Fruit fly (Drosophila melanogaster) whole organism, prepupa: ENCODE results near the gene CG31321.

Source experiments
- Blimp-1 ChIP-seq: fragments of 200-800 bp; sonication (Bioruptor generic); optimal IDR thresholded peaks from 3 replicates; lab custom pipeline; 2017; ENCODE audit warnings: missing biosample characterization, missing genetic modification characterization, mild to moderate bottlenecking, moderate library complexity, missing genetic modification reagents
- CG10631 ChIP-seq: fragments of 200-800 bp; sonication (Bioruptor generic); optimal IDR thresholded peaks from 2 replicates; lab custom pipeline; 2016; ENCODE audit warnings: missing biosample characterization, missing genetic modification characterization
- CG10669 ChIP-seq: fragments of 200-800 bp; sonication (Bioruptor generic); optimal IDR thresholded peaks from 3 replicates; lab custom pipeline; 2018; ENCODE audit warnings: missing biosample characterization, mild to moderate bottlenecking, missing genetic modification characterization, moderate library complexity
- CG11294 ChIP-seq: fragments of 200-800 bp; sonication (Bioruptor generic); IDR thresholded peaks from 2 replicates; pipeline ENCODE4 v1.3.6; 2022; ENCODE audit warnings: missing biosample characterization, missing genetic modification characterization
- CG11902 ChIP-seq: fragments of 200-800 bp; sonication (Bioruptor generic); optimal IDR thresholded peaks from 3 replicates; lab custom pipeline; 2016; ENCODE audit warnings: missing biosample characterization, missing genetic modification characterization
- CG15336 ChIP-seq: fragments of 200-800 bp; sonication (Bioruptor generic); IDR thresholded peaks from 2 replicates; pipeline ENCODE4 v1.3.6; 2022; ENCODE audit warnings: missing biosample characterization, missing genetic modification characterization
- CG16779 ChIP-seq: fragments of 200-800 bp; sonication (Bioruptor generic); optimal IDR thresholded peaks from 3 replicates; lab custom pipeline; 2017; ENCODE audit warnings: missing biosample characterization, mild to moderate bottlenecking, missing genetic modification characterization
- CG31627 ChIP-seq: fragments of 200-800 bp; sonication (Bioruptor generic); optimal IDR thresholded peaks from 3 replicates; lab custom pipeline; 2016; ENCODE audit warnings: missing biosample characterization, missing genetic modification characterization
- CG34406 ChIP-seq: fragments of 200-800 bp; sonication (Bioruptor generic); optimal IDR thresholded peaks from 3 replicates; lab custom pipeline; 2016; ENCODE audit warnings: missing biosample characterization, missing genetic modification characterization
- CG3919 ChIP-seq: fragments of 200-800 bp; sonication (Bioruptor generic); optimal IDR thresholded peaks from 3 replicates; lab custom pipeline; 2016; ENCODE audit warnings: missing biosample characterization, missing genetic modification characterization
- CG4318 ChIP-seq: fragments of 200-800 bp; sonication (Bioruptor generic); optimal IDR thresholded peaks from 3 replicates; lab custom pipeline; 2017; ENCODE audit warnings: missing biosample characterization, mild to moderate bottlenecking, missing genetic modification characterization
- CG6163 ChIP-seq: fragments of 200-800 bp; sonication (Bioruptor generic); IDR thresholded peaks from 3 replicates; pipeline ENCODE4 v1.3.6; 2022; ENCODE audit warnings: missing biosample characterization, missing genetic modification characterization
- CG6276 ChIP-seq: fragments of 200-800 bp; sonication (Bioruptor generic); optimal IDR thresholded peaks from 2 replicates; lab custom pipeline; 2017; ENCODE audit warnings: missing biosample characterization, mild to moderate bottlenecking, missing genetic modification characterization
- CG6792 ChIP-seq: fragments of 200-800 bp; sonication (Bioruptor generic); optimal IDR thresholded peaks from 3 replicates; lab custom pipeline; 2016; ENCODE audit warnings: missing biosample characterization, missing genetic modification characterization
- CG6808 ChIP-seq: fragments of 200-800 bp; sonication (Bioruptor generic); optimal IDR thresholded peaks from 3 replicates; lab custom pipeline; 2017; ENCODE audit warnings: missing biosample characterization, missing genetic modification characterization, mild to moderate bottlenecking, moderate library complexity, missing genetic modification reagents
- CG7368 ChIP-seq: fragments of 200-800 bp; sonication (Bioruptor generic); optimal IDR thresholded peaks from 3 replicates; lab custom pipeline; 2016; ENCODE audit warnings: missing biosample characterization, missing genetic modification characterization
- CG8119 ChIP-seq: fragments of 200-800 bp; sonication (Bioruptor generic); IDR thresholded peaks from 3 replicates; pipeline ENCODE4 v1.3.6; 2022; ENCODE audit warnings: missing biosample characterization, missing genetic modification characterization
- CG8319 ChIP-seq: fragments of 200-800 bp; sonication (Bioruptor generic); optimal IDR thresholded peaks from 3 replicates; lab custom pipeline; 2016; ENCODE audit warnings: missing biosample characterization, missing genetic modification characterization
- Eip75B ChIP-seq: fragments of 200-800 bp; sonication (Bioruptor generic); optimal IDR thresholded peaks from 3 replicates; lab custom pipeline; 2016; ENCODE audit warnings: missing biosample characterization, missing genetic modification characterization
- Eip78C ChIP-seq: fragments of 200-800 bp; sonication (Bioruptor generic); peaks from one replicate; lab custom pipeline; 2016; ENCODE audit warnings: missing biosample characterization, missing genetic modification characterization
- Eip93F ChIP-seq: fragments of 200-800 bp; sonication (Bioruptor generic); optimal IDR thresholded peaks from 2 replicates; lab custom pipeline; 2016; ENCODE audit warnings: missing biosample characterization, mild to moderate bottlenecking, missing genetic modification characterization
- Ets96B ChIP-seq: fragments of 200-800 bp; optimal IDR thresholded peaks from 2 replicates; lab custom pipeline; 2019; ENCODE audit warnings: missing biosample characterization, mild to moderate bottlenecking, missing genetic modification characterization, moderate library complexity
- Hr38 ChIP-seq: sonication (Bioruptor generic); optimal IDR thresholded peaks from 2 replicates; lab custom pipeline; 2016; ENCODE audit warnings: missing biosample characterization, missing genetic modification characterization
- Hr39 ChIP-seq: fragments of 200-800 bp; sonication (Bioruptor generic); optimal IDR thresholded peaks from 2 replicates; lab custom pipeline; 2016; ENCODE audit warnings: missing biosample characterization, missing genetic modification characterization
- Hr4 ChIP-seq: fragments of 200-800 bp; sonication (Bioruptor generic); optimal IDR thresholded peaks from 3 replicates; lab custom pipeline; 2016; ENCODE audit warnings: missing biosample characterization, missing genetic modification characterization
- Lpt ChIP-seq: fragments of 200-800 bp; sonication (Bioruptor generic); optimal IDR thresholded peaks from 3 replicates; lab custom pipeline; 2016; ENCODE audit warnings: missing biosample characterization, missing genetic modification characterization
- Met ChIP-seq: fragments of 200-800 bp; sonication (Bioruptor generic); optimal IDR thresholded peaks from 3 replicates; lab custom pipeline; 2016; ENCODE audit warnings: missing biosample characterization, missing genetic modification characterization
- OdsH ChIP-seq: fragments of 200-800 bp; sonication (Bioruptor generic); optimal IDR thresholded peaks from 3 replicates; lab custom pipeline; 2016; ENCODE audit warnings: missing biosample characterization, missing genetic modification characterization
- Sox102F ChIP-seq: fragments of 200-800 bp; sonication (Bioruptor generic); optimal IDR thresholded peaks from 2 replicates; lab custom pipeline; 2016; ENCODE audit warnings: missing biosample characterization, mild to moderate bottlenecking, missing genetic modification characterization
- Sox14 ChIP-seq: fragments of 200-800 bp; sonication (Bioruptor generic); optimal IDR thresholded peaks from 3 replicates; lab custom pipeline; 2016; ENCODE audit warnings: missing biosample characterization, missing genetic modification characterization
- Sox15 ChIP-seq: fragments of 200-800 bp; sonication (Bioruptor generic); optimal IDR thresholded peaks from 3 replicates; lab custom pipeline; 2016; ENCODE audit warnings: missing biosample characterization, missing genetic modification characterization
- achi ChIP-seq: fragments of 200-800 bp; sonication (Bioruptor generic); optimal IDR thresholded peaks from 3 replicates; lab custom pipeline; 2016; ENCODE audit warnings: missing biosample characterization, missing genetic modification characterization
- acj6 ChIP-seq: fragments of 200-800 bp; sonication (Bioruptor generic); optimal IDR thresholded peaks from 3 replicates; lab custom pipeline; 2016; ENCODE audit warnings: missing biosample characterization, missing genetic modification characterization
- cyc ChIP-seq: fragments of 200-800 bp; sonication (Bioruptor generic); optimal IDR thresholded peaks from 3 replicates; lab custom pipeline; 2016; ENCODE audit warnings: missing biosample characterization, missing genetic modification characterization
- dac ChIP-seq: fragments of 200-800 bp; sonication (Bioruptor generic); optimal IDR thresholded peaks from 2 replicates; lab custom pipeline; 2017; ENCODE audit warnings: missing biosample characterization, mild to moderate bottlenecking, missing genetic modification characterization
- eg ChIP-seq: fragments of 200-800 bp; sonication (Bioruptor generic); IDR thresholded peaks from 3 replicates; pipeline ENCODE4 v1.3.6; 2022; ENCODE audit warnings: missing biosample characterization, missing genetic modification characterization
- esn ChIP-seq: fragments of 200-800 bp; sonication (Bioruptor generic); optimal IDR thresholded peaks from 2 replicates; lab custom pipeline; 2016; ENCODE audit warnings: missing biosample characterization, mild to moderate bottlenecking, missing genetic modification characterization, moderate library complexity
- fd59A ChIP-seq: fragments of 200-800 bp; sonication (Bioruptor generic); optimal IDR thresholded peaks from 2 replicates; lab custom pipeline; 2017; ENCODE audit warnings: missing biosample characterization, mild to moderate bottlenecking, missing genetic modification characterization, missing genetic modification reagents
- fd85E ChIP-seq: fragments of 200-800 bp; sonication (Bioruptor generic); optimal IDR thresholded peaks from 3 replicates; lab custom pipeline; 2016; ENCODE audit warnings: missing biosample characterization, missing genetic modification characterization
- fkh ChIP-seq: fragments of 200-800 bp; sonication (Bioruptor generic); optimal IDR thresholded peaks from 3 replicates; lab custom pipeline; 2017; ENCODE audit warnings: missing biosample characterization, mild to moderate bottlenecking, missing genetic modification characterization, moderate library complexity
- pdm3 ChIP-seq: fragments of 200-800 bp; sonication (Bioruptor generic); optimal IDR thresholded peaks from 3 replicates; lab custom pipeline; 2016; ENCODE audit warnings: missing biosample characterization, missing genetic modification characterization
- salr ChIP-seq, 2 experiments: fragments of 200-800 bp; sonication (Bioruptor generic); optimal IDR thresholded peaks; 3 replicates each; lab custom pipeline; 2016 to 2018; ENCODE audit warnings: missing biosample characterization in 2 of 2, missing genetic modification characterization in 2 of 2, mild to moderate bottlenecking in 1 of 2
- spab ChIP-seq: fragments of 200-800 bp; sonication (Bioruptor generic); optimal IDR thresholded peaks from 2 replicates; lab custom pipeline; 2017; ENCODE audit warnings: missing biosample characterization, mild to moderate bottlenecking, missing genetic modification characterization, missing genetic modification reagents
- svp ChIP-seq: fragments of 200-800 bp; sonication (Bioruptor generic); peaks from one replicate; lab custom pipeline; 2016; ENCODE audit warnings: missing biosample characterization, missing genetic modification characterization
- topi ChIP-seq: fragments of 200-800 bp; sonication (Bioruptor generic); optimal IDR thresholded peaks from 3 replicates; lab custom pipeline; 2016; ENCODE audit warnings: missing biosample characterization, missing genetic modification characterization
- vri ChIP-seq: fragments of 200-800 bp; sonication (Bioruptor generic); optimal IDR thresholded peaks from 3 replicates; lab custom pipeline; 2016; ENCODE audit warnings: missing biosample characterization, mild to moderate bottlenecking, missing genetic modification characterization

CG31321 gene

dm6 chr3R:14289958-14290835, 20.0 kb upstream of the CG31321 start (continued):
- TF ChIP-seq pdm3 (peak; percentile 64), cyc (GFP tag; lab: Kevin White, UChicago) (peak; percentile 7), Blimp-1 (peak; percentile 0), fkh (GFP tag; lab: Kevin White, UChicago) (peak; percentile 45), salr (GFP tag; optimal IDR thresholded peaks at IDR 0.05; lab: Kevin White, UChicago) (peak in 1 of 2 experiments; percentile 16), achi (GFP tag; lab: Kevin White, UChicago) (peak; percentile 45), Hr4 (GFP tag; lab: Kevin White, UChicago) (peak; percentile 69), CG8119 (peak; percentile 68), CG8319 (GFP tag; lab: Kevin White, UChicago) (no peak), svp (GFP tag; lab: Kevin White, UChicago) (peak; percentile 79), CG11294 (GFP tag; lab: Robert Waterston, UW) (no peak), Eip75B (peak; percentile 28), Eip93F (peak; percentile 64), CG34406 (peak; percentile 43), Ets96B (peak; percentile 57), CG10669 (GFP tag; lab: Kevin White, UChicago) (peak; percentile 33), CG11902 (GFP tag; lab: Kevin White, UChicago) (peak; percentile 31), CG6808 (GFP tag; lab: Kevin White, UChicago) (peak; percentile 34)

- peak; percentile 81 for TF ChIP-seq fd59A (GFP tag; lab: Kevin White, UChicago)
- TF ChIP-seq CG3919, result peak; percentile 83
- TF ChIP-seq CG4318 (GFP tag; lab: Kevin White, UChicago), result peak; percentile 73
- TF ChIP-seq Eip93F, result peak; percentile 41
- TF ChIP-seq CG8119, result peak; percentile 92
- peak; percentile 79 for TF ChIP-seq achi (GFP tag; lab: Kevin White, UChicago)
- TF ChIP-seq CG31627, result peak; percentile 69
- TF ChIP-seq CG11294 (GFP tag; lab: Robert Waterston, UW), result peak; percentile 59
- peak; percentile 74 for TF ChIP-seq pdm3
- peak; percentile 89 for TF ChIP-seq CG6276 (GFP tag; lab: Kevin White, UChicago)
- peak; percentile 81 for TF ChIP-seq spab
- peak; percentile 88 for TF ChIP-seq Met (GFP tag; lab: Kevin White, UChicago)
- peak; percentile 77 for TF ChIP-seq CG6792
- peak; percentile 89 for TF ChIP-seq esn
- TF ChIP-seq CG15336, result peak; percentile 93
- TF ChIP-seq OdsH (GFP tag; lab: Kevin White, UChicago), result peak; percentile 82
- peak; percentile 78 for TF ChIP-seq topi (GFP tag; lab: Kevin White, UChicago)
- TF ChIP-seq Hr38, result no peak
- TF ChIP-seq CG10631, result peak; percentile 78
- peak; percentile 75 for TF ChIP-seq CG7368
- TF ChIP-seq CG11902 (GFP tag; lab: Kevin White, UChicago), result peak; percentile 49
- TF ChIP-seq eg, result peak; percentile 87
- TF ChIP-seq svp (GFP tag; lab: Kevin White, UChicago), result peak; percentile 95
- peak; percentile 68 for TF ChIP-seq cyc (GFP tag; lab: Kevin White, UChicago)
- peak; percentile 77 for TF ChIP-seq CG34406
- peak; percentile 49 for TF ChIP-seq dac
- TF ChIP-seq Hr39 (GFP tag; lab: Kevin White, UChicago), result peak; percentile 65
- TF ChIP-seq fd85E, result peak; percentile 22
- peak; percentile 84 for TF ChIP-seq Sox102F (GFP tag; lab: Kevin White, UChicago)
- peak; percentile 79 for TF ChIP-seq Eip75B
- peak; percentile 79; the same call in 2 of the 3 replicates for TF ChIP-seq CG6163 (GFP tag; lab: Robert Waterston, UW)
- TF ChIP-seq Sox14 (GFP tag; lab: Kevin White, UChicago), result peak; percentile 78
- TF ChIP-seq CG16779 (tag; lab: Kevin White, UChicago), result peak; percentile 77
- TF ChIP-seq acj6 (GFP tag; lab: Kevin White, UChicago), result peak; percentile 80
- TF ChIP-seq fkh (GFP tag; lab: Kevin White, UChicago), result no peak
- peak; percentile 51 for TF ChIP-seq CG8319 (GFP tag; lab: Kevin White, UChicago)
- TF ChIP-seq Hr4 (GFP tag; lab: Kevin White, UChicago), result peak; percentile 82
- TF ChIP-seq CG6808 (GFP tag; lab: Kevin White, UChicago), result peak; percentile 90
- TF ChIP-seq Lpt, result peak; percentile 72
- TF ChIP-seq Eip78C (GFP tag; lab: Kevin White, UChicago), result peak; percentile 98
- TF ChIP-seq Ets96B, result peak; percentile 89
- peak; percentile 80 for TF ChIP-seq vri (GFP tag; lab: Kevin White, UChicago)
- peak; percentile 48 for TF ChIP-seq Sox15
These were observed 18.7 kb upstream of the CG31321 start for dm6 chr3R:14291431-14291830.
